Worm (Caenorhabditis elegans): ENCODE results near the gene D2096.6.

ce11 chrIV:8355592-8355991, 13.4 kb downstream of the D2096.6 start, which contains the start of the genes F17E9.2 and col-116:
- TF ChIP-seq ama-1 (optimal IDR thresholded peaks at IDR 0.05) = no peak
- TF ChIP-seq hmbx-1 (tag; optimal IDR thresholded peaks at IDR 0.05) = no peak
- TF ChIP-seq aly-1 (tag; optimal IDR thresholded peaks at IDR 0.05) = no peak
- TF ChIP-seq F13C5.2 (tag; optimal IDR thresholded peaks at IDR 0.05) = no peak
- no peak for TF ChIP-seq flt-1 (GFP tag; IDR thresholded peaks at IDR 0.05)
- TF ChIP-seq ets-7 (tag; optimal IDR thresholded peaks at IDR 0.05) = no peak
- no peak for TF ChIP-seq hnd-1 (tag; optimal IDR thresholded peaks at IDR 0.05)
- no peak for TF ChIP-seq ceh-13 (GFP tag; optimal IDR thresholded peaks at IDR 0.05)
- TF ChIP-seq sea-1 (GFP tag; conservative IDR thresholded peaks at IDR 0.05) = no peak
- no peak for TF ChIP-seq tbx-37 (GFP tag; conservative IDR thresholded peaks at IDR 0.05)
